Worm (Caenorhabditis elegans): ENCODE measurements around the gene clik-1.

DNA sequence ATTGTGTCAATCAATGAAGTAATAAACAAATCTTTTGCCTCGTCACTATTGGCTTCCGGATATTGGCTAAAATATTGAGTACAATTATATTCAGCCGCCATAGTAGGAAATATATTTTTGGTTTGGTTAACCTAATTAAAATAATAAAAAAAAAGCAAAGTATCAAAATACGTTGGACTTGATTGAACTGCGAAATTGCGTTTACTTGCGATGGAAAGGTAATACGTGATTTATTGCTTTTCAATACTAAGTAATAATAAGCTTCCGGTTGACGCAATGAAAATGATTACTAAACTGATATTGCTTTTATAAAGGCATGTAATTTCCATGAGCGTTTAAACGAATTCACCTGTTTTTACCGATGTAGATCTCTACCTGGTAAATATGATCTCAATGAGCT lies 31.0 kb upstream of the clik-1 start, which contains the start of gene dmsr-9:
- TF ChIP-seq alr-1 (tag; optimal IDR thresholded peaks at IDR 0.05; ENCODE audit: borderline replicate concordance) (no peak), aha-1 (tag; optimal IDR thresholded peaks at IDR 0.05) (no peak), ama-1 (optimal IDR thresholded peaks at IDR 0.05) (no peak), mdl-1 (tag; optimal IDR thresholded peaks at IDR 0.05) (no peak)

Data from whole organism, L1 larva.